Fruit fly (Drosophila melanogaster): ENCODE results near the gene Ref1.

The Ref1 gene

dm6 chr3R:7037250-7037802 lies 42.9 kb downstream of the Ref1 start (continued):
- TF ChIP-seq Neu2 (GFP tag; optimal IDR thresholded peaks at IDR 0.05; ENCODE audit: borderline replicate concordance): peak; percentile 52
- TF ChIP-seq yki (optimal IDR thresholded peaks at IDR 0.05): peak; percentile 37
- TF ChIP-seq gce (GFP tag; IDR thresholded peaks at IDR 0.05): 0 out of 3 replicates have a peak, but pooled peaks have one; percentile 36
- no peak for TF ChIP-seq fd96Cb (tag; optimal IDR thresholded peaks at IDR 0.05)
- no peak for TF ChIP-seq Usf (GFP tag; optimal IDR thresholded peaks at IDR 0.05)
- no peak for TF ChIP-seq CG4404 (GFP tag; IDR thresholded peaks at IDR 0.05)
- no peak for TF ChIP-seq CG11560 (tag; IDR thresholded peaks at IDR 0.05)
- TF ChIP-seq klu (GFP tag; IDR thresholded peaks at IDR 0.05): no peak
- TF ChIP-seq CG3281 (GFP tag; optimal IDR thresholded peaks at IDR 0.05): no peak
- peak; percentile 88 for TF ChIP-seq CG10321 (GFP tag; IDR thresholded peaks at IDR 0.05)
- peak; percentile 64 for TF ChIP-seq nau (GFP tag; optimal IDR thresholded peaks at IDR 0.05)
- no peak for TF ChIP-seq emc (GFP tag; optimal IDR thresholded peaks at IDR 0.05)
- peak; percentile 28 for TF ChIP-seq pfk (GFP tag; optimal IDR thresholded peaks at IDR 0.05)
- TF ChIP-seq dm (GFP tag; optimal IDR thresholded peaks at IDR 0.05): peak; percentile 55
- TF ChIP-seq trh (GFP tag; optimal IDR thresholded peaks at IDR 0.05): no peak
- TF ChIP-seq Elba2 (GFP tag; optimal IDR thresholded peaks at IDR 0.05): peak; percentile 81
- TF ChIP-seq CG3847 (GFP tag; IDR thresholded peaks at IDR 0.05): no peak
- TF ChIP-seq H15 (GFP tag; IDR thresholded peaks at IDR 0.05): no peak
- TF ChIP-seq cg (GFP tag; optimal IDR thresholded peaks at IDR 0.05): peak; percentile 96
- TF ChIP-seq pros (GFP tag; optimal IDR thresholded peaks at IDR 0.05): peak; percentile 97
- TF ChIP-seq hkb (optimal IDR thresholded peaks at IDR 0.05): no peak
- TF ChIP-seq hkb (GFP tag; IDR thresholded peaks at IDR 0.05): 0 out of 2 replicates have a peak, but pooled peaks have one; percentile 26
- TF ChIP-seq CG30403 (GFP tag; optimal IDR thresholded peaks at IDR 0.05): no peak
- TF ChIP-seq nerfin-1 (tag; optimal IDR thresholded peaks at IDR 0.05): peak; percentile 21
- TF ChIP-seq Chrac-16 (GFP tag; optimal IDR thresholded peaks at IDR 0.05): no peak
- TF ChIP-seq CG8944 (GFP tag; optimal IDR thresholded peaks at IDR 0.05): no peak
- TF ChIP-seq Max (GFP tag; optimal IDR thresholded peaks at IDR 0.05): no peak
- TF ChIP-seq gem (tag; optimal IDR thresholded peaks at IDR 0.05): no peak
- TF ChIP-seq CG30431 (GFP tag; optimal IDR thresholded peaks at IDR 0.05): no peak
- no peak for TF ChIP-seq CG6254 (GFP tag; optimal IDR thresholded peaks at IDR 0.05)
- TF ChIP-seq Lhr (GFP tag; optimal IDR thresholded peaks at IDR 0.05): no peak
- TF ChIP-seq CG16813 (GFP tag; IDR thresholded peaks at IDR 0.05; ENCODE audit: partially characterized antibody): 0 out of 3 replicates have a peak, but pooled peaks have one; percentile 9
- no peak for TF ChIP-seq CG10462 (GFP tag; optimal IDR thresholded peaks at IDR 0.05)
- TF ChIP-seq CG17612 (GFP tag; IDR thresholded peaks at IDR 0.05): no peak
- TF ChIP-seq ttk (GFP tag; IDR thresholded peaks at IDR 0.05): no peak; the same call in 1 of the 2 replicates
- TF ChIP-seq zfh2 (GFP tag; optimal IDR thresholded peaks at IDR 0.05): no peak
- TF ChIP-seq Fer2 (tag; optimal IDR thresholded peaks at IDR 0.05): no peak
- TF ChIP-seq Bteb2 (GFP tag; optimal IDR thresholded peaks at IDR 0.05): no peak
- peak; percentile 93 for TF ChIP-seq CG15479 (GFP tag; optimal IDR thresholded peaks at IDR 0.05)
- TF ChIP-seq chinmo (GFP tag; IDR thresholded peaks at IDR 0.05; ENCODE audit: partially characterized antibody): peak; percentile 89; the same call in 1 of the 4 replicates
- 0 out of 3 replicates have a peak, but pooled peaks have one; percentile 29 for TF ChIP-seq CG14860 (GFP tag; IDR thresholded peaks at IDR 0.05; ENCODE audit: partially characterized antibody)
- TF ChIP-seq bcd (GFP tag; optimal IDR thresholded peaks at IDR 0.05): peak; percentile 1
- TF ChIP-seq CG14050 (GFP tag; IDR thresholded peaks at IDR 0.05): no peak
- TF ChIP-seq CG3163 (GFP tag; optimal IDR thresholded peaks at IDR 0.05): no peak
- TF ChIP-seq Ada2b (GFP tag; IDR thresholded peaks at IDR 0.05): no peak
- TF ChIP-seq CG5245 (GFP tag; optimal IDR thresholded peaks at IDR 0.05): no peak
- no peak for TF ChIP-seq run (tag; optimal IDR thresholded peaks at IDR 0.05)
- no peak for TF ChIP-seq gcm2 (GFP tag; optimal IDR thresholded peaks at IDR 0.05)
- peak in 1 of 2 experiments; percentile 22 for TF ChIP-seq Hr51 (GFP tag; optimal IDR thresholded peaks at IDR 0.05)
- no peak for TF ChIP-seq br (optimal IDR thresholded peaks at IDR 0.05)
- no peak for TF ChIP-seq p53 (GFP tag; optimal IDR thresholded peaks at IDR 0.05)

All from whole organism, embryonic.